Worm (Caenorhabditis elegans) whole organism, young adult: Measurements from ENCODE around the gene clec-163.

ENCODE experiments used
- B0336.3 ChIP-seq: fragments of 200-800 bp; sonication (Bioruptor generic); IDR thresholded peaks from 2 replicates; pipeline ENCODE4 v1.3.6; 2022; ENCODE audit warnings: missing genetic modification characterization, missing compliant biosample characterization
- F10E7.11 ChIP-seq: sonication (generic microtip); optimal IDR thresholded peaks from 2 replicates; lab custom pipeline; 2017; ENCODE audit warnings: mild to moderate bottlenecking, missing genetic modification characterization, moderate library complexity, missing compliant biosample characterization
- F22D6.2 ChIP-seq: sonication (generic microtip); optimal IDR thresholded peaks from 2 replicates; lab custom pipeline; 2016; ENCODE audit warnings: mild to moderate bottlenecking, missing genetic modification characterization, missing compliant biosample characterization
- F23B12.7 ChIP-seq: sonication (generic microtip); optimal IDR thresholded peaks from 2 replicates; lab custom pipeline; 2017; ENCODE audit warnings: missing genetic modification characterization, mild to moderate bottlenecking, missing compliant biosample characterization, antibody characterized with exemption, moderate library complexity; ENCODE audit not compliant: insufficient read depth
- F33H1.4 ChIP-seq: fragments of 200-800 bp; sonication (Bioruptor generic); IDR thresholded peaks from 2 replicates; pipeline ENCODE4 v1.3.6; 2022; ENCODE audit warnings: missing genetic modification reagents, missing genetic modification characterization, missing compliant biosample characterization
- F49E8.2 ChIP-seq: sonication (generic microtip); optimal IDR thresholded peaks from 3 replicates; lab custom pipeline; 2017; ENCODE audit warnings: missing genetic modification characterization, mild to moderate bottlenecking, missing compliant biosample characterization, antibody characterized with exemption, moderate library complexity; ENCODE audit not compliant: insufficient read depth
- F57C9.4 ChIP-seq: sonication (generic microtip); optimal IDR thresholded peaks from 2 replicates; lab custom pipeline; 2017; ENCODE audit warnings: mild to moderate bottlenecking, missing genetic modification characterization, missing compliant biosample characterization
- K11D2.4 ChIP-seq: fragments of 200-800 bp; sonication (Bioruptor generic); IDR thresholded peaks from 2 replicates; pipeline ENCODE4 v1.3.6; 2022; ENCODE audit warnings: missing genetic modification reagents, missing genetic modification characterization, missing compliant biosample characterization
- K12H6.12 ChIP-seq: fragments of 200-800 bp; sonication (Bioruptor generic); optimal IDR thresholded peaks from 2 replicates; lab custom pipeline; 2018; ENCODE audit warnings: mild to moderate bottlenecking, missing genetic modification characterization, missing compliant biosample characterization
- T26A5.8 ChIP-seq: sonication (generic microtip); optimal IDR thresholded peaks from 2 replicates; lab custom pipeline; 2016; ENCODE audit warnings: missing genetic modification characterization, missing compliant biosample characterization
- Y56A3A.18 ChIP-seq: fragments of 200-800 bp; sonication (Bioruptor generic); IDR thresholded peaks from 2 replicates; pipeline ENCODE4 v1.3.6; 2022; ENCODE audit warnings: missing genetic modification reagents, missing genetic modification characterization, missing compliant biosample characterization
- Y79H2A.3 ChIP-seq: fragments of 200-800 bp; sonication (Bioruptor generic); conservative IDR thresholded peaks from 2 replicates; pipeline ENCODE4 v1.3.6; 2022; ENCODE audit warnings: missing genetic modification reagents, missing genetic modification characterization, missing compliant biosample characterization
- akir-1 ChIP-seq: fragments of 200-800 bp; sonication (Bioruptor generic); optimal IDR thresholded peaks from 2 replicates; lab custom pipeline; 2018; ENCODE audit warnings: mild to moderate bottlenecking, missing genetic modification characterization, moderate library complexity, missing compliant biosample characterization
- aptf-3 ChIP-seq: fragments of 200-800 bp; sonication (Bioruptor generic); IDR thresholded peaks from 2 replicates; pipeline ENCODE4 v1.3.6; 2022; ENCODE audit warnings: missing genetic modification characterization, missing compliant biosample characterization
- attf-5 ChIP-seq: fragments of 200-800 bp; sonication (Bioruptor generic); optimal IDR thresholded peaks from 2 replicates; lab custom pipeline; 2018; ENCODE audit warnings: mild to moderate bottlenecking, missing genetic modification characterization, missing compliant biosample characterization
- attf-6 ChIP-seq: fragments of 200-800 bp; sonication (Bioruptor generic); IDR thresholded peaks from 2 replicates; pipeline ENCODE4 v1.3.6; 2022; ENCODE audit warnings: missing genetic modification reagents, missing genetic modification characterization, missing compliant biosample characterization
- bed-1 ChIP-seq: fragments of 200-800 bp; sonication (Bioruptor generic); IDR thresholded peaks from 2 replicates; pipeline ENCODE4 v1.3.6; 2022; ENCODE audit warnings: missing genetic modification reagents, missing genetic modification characterization, missing compliant biosample characterization
- cebp-1 ChIP-seq, 2 experiments: fragments of 200-800 bp in 1 of 2; sonication (Bioruptor generic) in 1 of 2; sonication (generic microtip) in 1 of 2; IDR thresholded peaks in 1 of 2; optimal IDR thresholded peaks in 1 of 2; 2 replicates each; pipeline versions ENCODE4 v1.3.6 to Lab custom; 2017 to 2022; ENCODE audit warnings: missing compliant biosample characterization in 2 of 2, missing genetic modification characterization in 2 of 2, mild to moderate bottlenecking in 1 of 2, missing genetic modification reagents in 1 of 2, moderate library complexity in 1 of 2
- ceh-100 ChIP-seq: fragments of 200-800 bp; sonication (Bioruptor generic); IDR thresholded peaks from 2 replicates; pipeline ENCODE4 v1.3.6; 2022; ENCODE audit warnings: missing genetic modification reagents, missing genetic modification characterization, missing compliant biosample characterization
- ceh-40 ChIP-seq: fragments of 200-800 bp; sonication (Bioruptor generic); IDR thresholded peaks from 2 replicates; pipeline ENCODE4 v1.3.6; 2022; ENCODE audit warnings: missing genetic modification characterization, missing compliant biosample characterization
- dpff-1 ChIP-seq: sonication (generic microtip); optimal IDR thresholded peaks from 2 replicates; lab custom pipeline; 2017; ENCODE audit warnings: mild to moderate bottlenecking, missing genetic modification characterization, missing compliant biosample characterization
- egl-44 ChIP-seq: fragments of 200-800 bp; sonication (Bioruptor generic); IDR thresholded peaks from 2 replicates; pipeline ENCODE4 v1.3.6; 2022; ENCODE audit warnings: missing genetic modification reagents, missing genetic modification characterization, missing compliant biosample characterization
- ets-4 ChIP-seq: fragments of 200-800 bp; sonication (Bioruptor generic); optimal IDR thresholded peaks from 2 replicates; lab custom pipeline; 2018; ENCODE audit warnings: mild to moderate bottlenecking, missing genetic modification characterization, missing compliant biosample characterization
- hsf-1 ChIP-seq: fragments of 200-800 bp; sonication (Bioruptor generic); IDR thresholded peaks from 2 replicates; pipeline ENCODE4 v1.3.6; 2022; ENCODE audit warnings: missing genetic modification reagents, missing genetic modification characterization, missing compliant biosample characterization
- lag-1 ChIP-seq: fragments of 200-800 bp; sonication (Bioruptor generic); IDR thresholded peaks from 2 replicates; pipeline ENCODE4 v1.3.6; 2022; ENCODE audit warnings: missing genetic modification reagents, missing genetic modification characterization, missing compliant biosample characterization
- madf-3 ChIP-seq: fragments of 200-800 bp; sonication (Bioruptor generic); IDR thresholded peaks from 2 replicates; pipeline ENCODE4 v1.3.6; 2022; ENCODE audit warnings: missing genetic modification reagents, missing genetic modification characterization, missing compliant biosample characterization
- madf-6 ChIP-seq: fragments of 200-800 bp; sonication (Bioruptor generic); IDR thresholded peaks from 2 replicates; pipeline ENCODE4 v1.3.6; 2022; ENCODE audit warnings: missing genetic modification reagents, missing genetic modification characterization, missing compliant biosample characterization
- madf-8 ChIP-seq: fragments of 200-800 bp; sonication (Bioruptor generic); conservative IDR thresholded peaks from 2 replicates; pipeline ENCODE4 v1.3.6; 2022; ENCODE audit warnings: missing genetic modification reagents, missing genetic modification characterization, missing compliant biosample characterization
- mcd-1 ChIP-seq: fragments of 200-800 bp; sonication (Bioruptor generic); IDR thresholded peaks from 2 replicates; pipeline ENCODE4 v1.3.6; 2022; ENCODE audit warnings: missing genetic modification reagents, missing genetic modification characterization, missing compliant biosample characterization
- mes-4 ChIP-seq: sonication (generic microtip); optimal IDR thresholded peaks from 2 replicates; lab custom pipeline; 2016; ENCODE audit warnings: missing genotype, missing genetic modification characterization, missing compliant biosample characterization
- nhr-179 ChIP-seq: sonication (generic microtip); optimal IDR thresholded peaks from 2 replicates; lab custom pipeline; 2016; ENCODE audit warnings: mild to moderate bottlenecking, missing genetic modification characterization, missing compliant biosample characterization
- nhr-80 ChIP-seq: sonication (generic microtip); optimal IDR thresholded peaks from 2 replicates; lab custom pipeline; 2016; ENCODE audit warnings: missing genetic modification characterization, missing compliant biosample characterization
- pha-4 ChIP-seq: fragments of 150-350 bp; sonication (generic microtip); optimal IDR thresholded peaks from 2 replicates; lab custom pipeline; 2014; ENCODE audit warnings: missing biosample characterization, missing genetic modification reagents, missing genetic modification characterization
- rcor-1 ChIP-seq: fragments of 200-800 bp; sonication (Bioruptor generic); IDR thresholded peaks from 2 replicates; pipeline ENCODE4 v1.3.6; 2022; ENCODE audit warnings: missing genetic modification reagents, missing genetic modification characterization, missing compliant biosample characterization
- repo-1 ChIP-seq: sonication (generic microtip); optimal IDR thresholded peaks from 2 replicates; lab custom pipeline; 2017; ENCODE audit warnings: mild to moderate bottlenecking, missing genetic modification characterization, missing compliant biosample characterization
- rpc-1 ChIP-seq, 2 experiments: fragments of 150-350 bp in 1 of 2; sonication (generic microtip) in 1 of 2; optimal IDR thresholded peaks; 2 replicates each; lab custom pipeline; 2014 to 2018; ENCODE audit warnings: missing biosample characterization in 1 of 2, missing genetic modification characterization in 1 of 2, missing genetic modification reagents in 1 of 2, missing genotype in 1 of 2
- sdz-38 ChIP-seq: sonication (generic microtip); optimal IDR thresholded peaks from 2 replicates; lab custom pipeline; 2016; ENCODE audit warnings: missing genotype, missing genetic modification characterization, missing compliant biosample characterization
- sea-2 ChIP-seq: fragments of 200-800 bp; sonication (Bioruptor generic); IDR thresholded peaks from 2 replicates; pipeline ENCODE4 v1.3.6; 2022; ENCODE audit warnings: missing genetic modification characterization, missing compliant biosample characterization
- tbp1 ChIP-seq: fragments of 200-800 bp; sonication (Bioruptor generic); optimal IDR thresholded peaks from 2 replicates; lab custom pipeline; 2018; ENCODE audit warnings: mild to moderate bottlenecking, missing genetic modification characterization, missing compliant biosample characterization
- tbx-9 ChIP-seq: sonication (generic microtip); optimal IDR thresholded peaks from 2 replicates; lab custom pipeline; 2016; ENCODE audit warnings: borderline replicate concordance, missing genetic modification characterization, inconsistent platforms, missing compliant biosample characterization
- tlf-1 ChIP-seq: fragments of 200-800 bp; sonication (Bioruptor generic); optimal IDR thresholded peaks from 2 replicates; lab custom pipeline; 2018; ENCODE audit warnings: mild to moderate bottlenecking, missing genetic modification characterization, missing compliant biosample characterization

Gene clec-163

DNA sequence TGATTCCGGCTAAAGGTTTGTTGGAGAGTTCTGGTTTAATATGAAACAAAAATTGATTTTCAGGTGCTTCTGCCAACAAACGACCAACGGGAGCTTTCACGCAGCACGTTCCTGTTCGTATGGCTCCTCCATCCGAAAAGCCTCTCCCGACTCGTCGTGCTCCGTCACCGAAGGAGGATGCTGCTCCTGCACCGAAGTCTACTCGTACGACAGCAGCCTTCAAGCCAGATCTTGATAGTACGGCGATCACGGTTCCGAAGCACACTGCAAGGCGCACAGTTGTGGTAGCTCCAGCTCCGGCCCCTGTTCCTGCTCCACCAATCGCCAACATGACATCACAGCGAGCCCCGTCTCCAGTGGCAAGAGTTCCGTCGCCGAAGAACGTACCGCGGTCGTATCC lies 14.7 kb downstream of the clec-163 start (continued):
- TF ChIP-seq pha-4 (tag; lab: Kevin White, UChicago) (no peak), nhr-179 (tag; lab: Kevin White, UChicago) (no peak), B0336.3 (GFP tag; lab: Robert Waterston, UW) (0 out of 2 replicates have a peak, but pooled peaks have one; percentile 7), T26A5.8 (tag; lab: Kevin White, UChicago) (no peak), rpc-1 (optimal IDR thresholded peaks at IDR 0.05; lab: Kevin White, UChicago) (no peak), rpc-1 (tag; optimal IDR thresholded peaks at IDR 0.05; lab: Kevin White, UChicago) (no peak), mes-4 (tag; lab: Kevin White, UChicago) (no peak), egl-44 (no peak), ets-4 (GFP tag; lab: Kevin White, UChicago) (no peak), F22D6.2 (no peak), hsf-1 (GFP tag; lab: Robert Waterston, UW) (peak; percentile 23), K12H6.12 (tag; lab: Kevin White, UChicago) (no peak), F10E7.11 (no peak), K11D2.4 (GFP tag; lab: Robert Waterston, UW) (no peak), madf-6 (GFP tag; lab: Robert Waterston, UW) (peak; percentile 59), bed-1 (GFP tag; lab: Robert Waterston, UW) (no peak)

DNA sequence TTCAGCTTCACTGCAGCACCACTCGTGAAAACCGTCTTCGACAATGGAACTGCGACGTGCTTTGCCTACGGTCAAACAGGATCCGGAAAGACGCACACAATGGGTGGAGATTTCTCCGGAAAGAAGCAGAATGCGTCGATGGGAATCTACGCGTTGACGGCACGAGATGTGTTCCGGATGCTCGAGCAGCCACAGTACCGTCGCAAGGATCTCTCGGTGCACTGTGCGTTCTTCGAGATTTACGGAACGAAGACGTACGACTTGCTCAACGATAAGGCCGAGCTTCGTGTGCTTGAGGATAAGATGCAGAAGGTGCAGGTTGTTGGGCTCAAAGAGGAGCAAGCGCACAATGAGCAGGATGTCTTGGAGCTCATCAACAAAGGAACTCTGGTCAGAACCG lies 15.4 kb downstream of the clec-163 start:
- TF ChIP-seq nhr-80 (no peak), F33H1.4 (no peak), mcd-1 (GFP tag; lab: Robert Waterston, UW) (no peak), lag-1 (no peak), sdz-38 (tag; lab: Kevin White, UChicago) (no peak), attf-6 (GFP tag; lab: Robert Waterston, UW) (0 out of 2 replicates have a peak, but pooled peaks have one; percentile 10), tbp1 (GFP tag; lab: Kevin White, UChicago) (no peak)
- TF ChIP-seq, all 124 proteins: peak for 1

DNA sequence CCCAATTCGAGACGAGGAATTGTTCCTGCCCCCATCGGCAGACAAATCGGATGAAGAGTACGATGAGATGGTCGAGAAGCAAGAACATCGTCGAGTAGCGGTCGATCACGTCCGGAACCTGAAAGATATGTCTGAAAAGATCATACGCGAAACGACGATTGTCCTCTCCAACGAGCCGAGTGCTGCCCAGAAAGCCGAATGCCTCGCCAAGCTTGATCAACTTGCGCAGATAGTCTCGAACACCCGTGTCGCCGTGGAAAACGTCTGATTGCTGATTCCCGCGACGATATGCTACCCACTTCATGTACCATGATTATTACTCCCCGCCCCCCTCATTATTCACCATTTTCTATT lies 16.3 kb downstream of the clec-163 start:
- TF ChIP-seq B0336.3 (GFP tag; lab: Robert Waterston, UW) (peak; percentile 38), tlf-1 (no peak)

DNA sequence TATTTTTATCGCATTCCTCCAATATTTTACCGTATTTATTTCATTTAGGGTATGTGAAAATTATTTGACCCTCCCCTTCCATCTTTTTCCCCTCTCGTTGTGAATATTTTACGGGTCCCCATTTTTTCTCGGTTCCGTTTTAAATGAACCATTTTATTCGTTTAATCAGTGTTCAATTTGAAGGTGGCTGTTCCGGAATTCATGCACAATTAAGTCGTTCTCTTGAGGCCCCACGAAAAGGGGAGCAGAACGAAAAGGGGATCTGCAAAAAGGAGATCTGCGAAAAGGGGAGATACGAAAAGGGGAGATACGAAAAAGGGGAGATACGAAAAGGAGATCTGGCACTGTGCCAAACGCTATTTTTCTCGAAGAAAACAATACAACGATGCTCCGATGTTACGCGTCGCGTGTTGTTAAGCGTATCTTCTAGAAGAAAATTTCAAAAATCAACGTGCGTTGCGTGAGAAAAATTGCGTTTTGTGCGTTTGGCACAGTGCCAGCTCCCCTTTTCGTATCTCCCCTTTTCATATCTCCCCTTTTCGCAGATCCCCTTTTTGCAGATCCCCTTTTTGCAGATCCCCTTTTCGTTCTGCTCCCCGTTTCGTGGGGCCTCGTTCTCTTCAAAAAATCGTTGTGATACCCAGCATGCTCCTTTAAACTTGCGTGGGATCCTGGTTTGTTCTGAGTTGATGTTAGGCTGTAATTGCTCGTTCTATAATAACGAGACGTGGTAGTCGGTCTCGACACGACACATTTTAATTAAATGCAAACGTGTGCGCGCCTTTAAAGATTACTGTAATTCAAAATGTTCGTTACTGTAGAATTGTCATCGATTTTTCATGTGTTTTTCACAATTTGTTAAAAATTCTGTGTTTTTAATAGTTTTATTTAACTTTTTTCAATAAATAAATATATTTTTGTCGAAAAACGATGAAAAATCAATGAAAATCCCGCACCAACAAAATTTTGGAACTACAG lies 17.0 kb downstream of the clec-163 start:
- TF ChIP-seq madf-3 (GFP tag; lab: Robert Waterston, UW) (peak; percentile 83; the same call in 1 of the 2 replicates), repo-1 (tag; lab: Kevin White, UChicago) (no peak), ceh-40 (GFP tag; lab: Robert Waterston, UW) (peak; percentile 70; the same call in 1 of the 2 replicates), F23B12.7 (tag; lab: Kevin White, UChicago) (no peak), tbx-9 (tag; lab: Kevin White, UChicago) (no peak), attf-5 (no peak), rcor-1 (GFP tag; lab: Robert Waterston, UW) (peak; percentile 63), K11D2.4 (GFP tag; lab: Robert Waterston, UW) (peak; percentile 44; the same call in 1 of the 2 replicates), F49E8.2 (tag; lab: Kevin White, UChicago) (no peak), rpc-1 (optimal IDR thresholded peaks at IDR 0.05; lab: Kevin White, UChicago) (no peak), rpc-1 (tag; optimal IDR thresholded peaks at IDR 0.05; lab: Kevin White, UChicago) (no peak), sea-2 (no peak), dpff-1 (no peak), aptf-3 (GFP tag; lab: Robert Waterston, UW) (peak; percentile 80; the same call in 1 of the 2 replicates), Y79H2A.3 (GFP tag; lab: Robert Waterston, UW) (peak; percentile 93), madf-8 (GFP tag; lab: Robert Waterston, UW) (peak; percentile 58), Y56A3A.18 (GFP tag; lab: Robert Waterston, UW) (peak; percentile 72; the same call in 1 of the 2 replicates), cebp-1 (GFP tag; IDR thresholded peaks at IDR 0.05; lab: Robert Waterston, UW) (no peak), cebp-1 (tag; optimal IDR thresholded peaks at IDR 0.05; lab: Kevin White, UChicago) (peak; percentile 15), F57C9.4 (tag; lab: Kevin White, UChicago) (no peak), tlf-1 (no peak), ceh-100 (peak; percentile 92), akir-1 (no peak)
